Worm (Caenorhabditis elegans) whole organism, late embryonic: Measurements from ENCODE around the gene AH9.6.

Experiments
- ets-4 ChIP-seq: sonication (generic microtip); optimal IDR thresholded peaks from 2 replicates; lab custom pipeline; 2016; ENCODE audit warnings: missing genetic modification characterization, missing compliant biosample characterization
- nfya-1 ChIP-seq: sonication (generic microtip); optimal IDR thresholded peaks from 2 replicates; lab custom pipeline; 2017; ENCODE audit warnings: missing genetic modification characterization, mild to moderate bottlenecking, missing compliant biosample characterization, antibody characterized with exemption, moderate library complexity
- nhr-11 ChIP-seq: fragments of 150-350 bp; optimal IDR thresholded peaks from 2 replicates; lab custom pipeline; 2014; ENCODE audit warnings: missing biosample characterization, missing genetic modification characterization
- ref-2 ChIP-seq: sonication (generic microtip); optimal IDR thresholded peaks from 2 replicates; lab custom pipeline; 2016; ENCODE audit warnings: missing genetic modification characterization, missing compliant biosample characterization

ce11 chrX:2220850-2221249, 47.1 kb downstream of the AH9.6 start, which contains the start of gene hex-1:
- TF ChIP-seq nfya-1 (tag; lab: Kevin White, UChicago) = no peak
- no peak for TF ChIP-seq ref-2 (tag; lab: Kevin White, UChicago)
- no peak for TF ChIP-seq nhr-11
- no peak for TF ChIP-seq ets-4 (tag; lab: Kevin White, UChicago)
